Worm (Caenorhabditis elegans): ENCODE measurements around the gene C45E5.1.

- no peak for TF ChIP-seq snpc-1.3 (tag; optimal IDR thresholded peaks at IDR 0.05; ENCODE audit: insufficient read depth)
- no peak for TF ChIP-seq snpc-4 (GFP tag; optimal IDR thresholded peaks at IDR 0.05)
- TF ChIP-seq snpc-4 (tag; optimal IDR thresholded peaks at IDR 0.05), result no peak
- TF ChIP-seq mxl-1 (tag; optimal IDR thresholded peaks at IDR 0.05), result no peak
- no peak for TF ChIP-seq chd-7 (tag; optimal IDR thresholded peaks at IDR 0.05)
- TF ChIP-seq ceh-100 (GFP tag; IDR thresholded peaks at IDR 0.05), result no peak
- TF ChIP-seq ama-1 (optimal IDR thresholded peaks at IDR 0.05), result no peak
- TF ChIP-seq ama-1 (GFP tag; optimal IDR thresholded peaks at IDR 0.05), result no peak
- TF ChIP-seq nhr-120 (GFP tag; IDR thresholded peaks at IDR 0.05), result no peak
- no peak for TF ChIP-seq F37B4.10 (GFP tag; IDR thresholded peaks at IDR 0.05)
- no peak for TF ChIP-seq ekl-4 (GFP tag; IDR thresholded peaks at IDR 0.05)
- no peak for TF ChIP-seq lir-1 (GFP tag; conservative IDR thresholded peaks at IDR 0.05)
- no peak for TF ChIP-seq sea-2 (GFP tag; IDR thresholded peaks at IDR 0.05)
- no peak for TF ChIP-seq zim-3 (tag; optimal IDR thresholded peaks at IDR 0.05)
- no peak for TF ChIP-seq dpl-1 (GFP tag; optimal IDR thresholded peaks at IDR 0.05)
- TF ChIP-seq unc-130 (GFP tag; optimal IDR thresholded peaks at IDR 0.05), result no peak
Observed at ce11 chrIV:5757762-5758161, 13.6 kb downstream of the C45E5.1 start, which contains the start of gene nhr-46.

All from whole organism, young adult.